Worm (Caenorhabditis elegans) whole organism, L4 larva: ENCODE data around the gene F43D2.6.

Experiments
- F26F4.8 ChIP-seq: fragments of 200-800 bp; sonication (Bioruptor generic); conservative IDR thresholded peaks from 2 replicates; pipeline ENCODE4 v1.3.6; 2022; ENCODE audit warnings: missing genetic modification characterization, missing compliant biosample characterization
- R02D3.7 ChIP-seq: fragments of 150-350 bp; sonication (generic microtip); optimal IDR thresholded peaks from 3 replicates; lab custom pipeline; 2014; ENCODE audit warnings: missing biosample characterization, missing genetic modification characterization
- T20F7.1 ChIP-seq: fragments of 200-800 bp; sonication (Bioruptor generic); optimal IDR thresholded peaks from 2 replicates; lab custom pipeline; 2018; ENCODE audit warnings: mild to moderate bottlenecking, missing genetic modification characterization, missing compliant biosample characterization
- Y48G9A.11 ChIP-seq: fragments of 200-800 bp; sonication (Bioruptor generic); IDR thresholded peaks from 2 replicates; pipeline ENCODE4 v1.3.6; 2022; ENCODE audit warnings: missing genetic modification reagents, missing genetic modification characterization, missing compliant biosample characterization
- aha-1 ChIP-seq: fragments of 150-350 bp; peaks from one replicate; lab custom pipeline; 2014; ENCODE audit warnings: missing biosample characterization, missing genetic modification characterization
- ceh-20 ChIP-seq: fragments of 200-800 bp; sonication (Bioruptor generic); IDR thresholded peaks from 2 replicates; pipeline ENCODE4 v1.3.6; 2022; ENCODE audit warnings: missing genetic modification reagents, missing genetic modification characterization, missing compliant biosample characterization
- ceh-28 ChIP-seq: fragments of 150-350 bp; optimal IDR thresholded peaks from 2 replicates; lab custom pipeline; 2014; ENCODE audit warnings: missing biosample characterization, missing genetic modification reagents, missing genetic modification characterization
- ces-1 ChIP-seq: fragments of 150-350 bp; sonication (generic microtip); optimal IDR thresholded peaks from 4 replicates; lab custom pipeline; 2014; ENCODE audit warnings: missing biosample characterization, missing genetic modification reagents, missing genetic modification characterization
- daf-12 ChIP-seq: fragments of 150-350 bp; optimal IDR thresholded peaks from 2 replicates; lab custom pipeline; 2014; ENCODE audit warnings: missing biosample characterization, missing genetic modification reagents, missing genetic modification characterization
- daf-16 ChIP-seq, 3 experiments: sonication (generic microtip); optimal IDR thresholded peaks; 2 replicates each; lab custom pipeline; 2016 to 2017; ENCODE audit warnings: missing genetic modification characterization in 3 of 3, missing genetic modification reagents in 3 of 3, mild to moderate bottlenecking in 2 of 3, missing compliant biosample characterization in 2 of 3, missing biosample characterization in 1 of 3, moderate library complexity in 1 of 3
- daf-19 ChIP-seq: fragments of 200-800 bp; sonication (Bioruptor generic); conservative IDR thresholded peaks from 2 replicates; pipeline ENCODE4 v1.3.6; 2022; ENCODE audit warnings: missing genetic modification characterization, missing compliant biosample characterization
- dmd-6 ChIP-seq: fragments of 200-800 bp; sonication (Bioruptor generic); IDR thresholded peaks from 2 replicates; pipeline ENCODE4 v1.3.6; 2022; ENCODE audit warnings: missing genetic modification reagents, missing genetic modification characterization, missing compliant biosample characterization
- fkh-10 ChIP-seq: fragments of 150-350 bp; optimal IDR thresholded peaks from 2 replicates; lab custom pipeline; 2014; ENCODE audit warnings: missing biosample characterization, missing genetic modification reagents, missing genetic modification characterization
- hif-1 ChIP-seq, 2 experiments: sonication (generic microtip); optimal IDR thresholded peaks; 2 replicates each; lab custom pipeline; 2016 to 2017; ENCODE audit warnings: missing compliant biosample characterization in 2 of 2, missing genetic modification characterization in 2 of 2, missing genetic modification reagents in 2 of 2, missing genotype in 2 of 2, mild to moderate bottlenecking in 1 of 2
- hlh-30 ChIP-seq: sonication (generic microtip); optimal IDR thresholded peaks from 2 replicates; lab custom pipeline; 2017; ENCODE audit warnings: antibody characterized with exemption, mild to moderate bottlenecking, missing genetic modification characterization, missing compliant biosample characterization; ENCODE audit not compliant: insufficient read depth
- lin-38 ChIP-seq: fragments of 200-800 bp; sonication (Bioruptor generic); IDR thresholded peaks from 2 replicates; pipeline ENCODE4 v1.3.6; 2022; ENCODE audit warnings: missing genetic modification reagents, missing genetic modification characterization, missing compliant biosample characterization
- madf-9 ChIP-seq: fragments of 200-800 bp; sonication (Bioruptor generic); conservative IDR thresholded peaks from 2 replicates; pipeline ENCODE4 v1.3.6; 2022; ENCODE audit warnings: missing genetic modification reagents, missing genetic modification characterization, missing compliant biosample characterization
- mdl-1 ChIP-seq, 2 experiments: fragments of 150-350 bp in 1 of 2; sonication (generic microtip) in 1 of 2; optimal IDR thresholded peaks; 2 replicates each; lab custom pipeline; 2014 to 2017; ENCODE audit warnings: missing biosample characterization in 2 of 2, missing genetic modification characterization in 2 of 2
- mep-1 ChIP-seq: fragments of 150-350 bp; sonication (generic microtip); optimal IDR thresholded peaks from 3 replicates; lab custom pipeline; 2014; ENCODE audit warnings: missing biosample characterization, missing genetic modification characterization
- mxl-3 ChIP-seq: fragments of 200-800 bp; sonication (Bioruptor generic); optimal IDR thresholded peaks from 2 replicates; lab custom pipeline; 2018; ENCODE audit warnings: mild to moderate bottlenecking, missing genetic modification characterization, missing compliant biosample characterization
- nhr-25 ChIP-seq: sonication (generic microtip); optimal IDR thresholded peaks from 2 replicates; lab custom pipeline; 2017; ENCODE audit warnings: missing genetic modification characterization, mild to moderate bottlenecking, missing compliant biosample characterization, antibody characterized with exemption, moderate library complexity, borderline replicate concordance; ENCODE audit not compliant: insufficient read depth
- nhr-28 ChIP-seq: fragments of 150-350 bp; optimal IDR thresholded peaks from 2 replicates; lab custom pipeline; 2014; ENCODE audit warnings: missing biosample characterization, missing genetic modification characterization
- nhr-41 ChIP-seq: fragments of 200-800 bp; sonication (Bioruptor generic); IDR thresholded peaks from 2 replicates; pipeline ENCODE4 v1.3.6; 2022; ENCODE audit warnings: missing genetic modification reagents, missing genetic modification characterization, missing compliant biosample characterization
- pqm-1 ChIP-seq: sonication (generic microtip); optimal IDR thresholded peaks from 2 replicates; lab custom pipeline; 2017; ENCODE audit warnings: missing biosample characterization, missing genetic modification characterization
- tag-97 ChIP-seq: fragments of 200-800 bp; sonication (Bioruptor generic); IDR thresholded peaks from 2 replicates; pipeline ENCODE4 v1.3.6; 2022; ENCODE audit warnings: missing genetic modification characterization, missing compliant biosample characterization
- unc-130 ChIP-seq: sonication (generic microtip); optimal IDR thresholded peaks from 2 replicates; lab custom pipeline; 2016; ENCODE audit warnings: missing genetic modification reagents, missing genetic modification characterization, missing compliant biosample characterization
- unc-62 ChIP-seq, 3 experiments: fragments of 150-350 bp in 1 of 3; sonication (generic microtip); optimal IDR thresholded peaks in 2 of 3; peaks in 1 of 3; 1 replicate in 1 of 3; 2 replicates in 2 of 3; lab custom pipeline; 2014 to 2017; ENCODE audit warnings: missing biosample characterization in 3 of 3, missing genetic modification characterization in 3 of 3, missing genetic modification reagents in 3 of 3, missing genotype in 1 of 3
- zfp-2 ChIP-seq: sonication (generic microtip); optimal IDR thresholded peaks from 2 replicates; lab custom pipeline; 2016; ENCODE audit warnings: mild to moderate bottlenecking, missing genetic modification characterization, missing compliant biosample characterization
- zip-11 ChIP-seq: fragments of 200-800 bp; sonication (Bioruptor generic); IDR thresholded peaks from 2 replicates; pipeline ENCODE4 v1.3.6; 2022; ENCODE audit warnings: missing genetic modification characterization, missing compliant biosample characterization

F43D2.6 gene

ce11 chrV:14633319-14633718, 1.7 kb downstream of the F43D2.6 start:
- TF ChIP-seq nhr-28 (tag; lab: Kevin White, UChicago) = peak; percentile 30
- peak in 1 of 2 experiments; percentile 60 for TF ChIP-seq unc-62 (GFP tag; optimal IDR thresholded peaks at IDR 0.05 in 1 of 2; lab: Kevin White, UChicago)
- TF ChIP-seq unc-62 (tag; optimal IDR thresholded peaks at IDR 0.05; lab: Kevin White, UChicago) = no peak
- no peak for TF ChIP-seq zfp-2 (tag; lab: Kevin White, UChicago)
- TF ChIP-seq mdl-1 (tag; optimal IDR thresholded peaks at IDR 0.05; lab: Kevin White, UChicago) = peak in 1 of 2 experiments; percentile 29
- TF ChIP-seq pqm-1 (tag; lab: Kevin White, UChicago) = no peak
- peak; percentile 43 for TF ChIP-seq hlh-30 (tag; lab: Kevin White, UChicago)
- TF ChIP-seq dmd-6 (GFP tag; lab: Robert Waterston, UW) = peak; percentile 17; the same call in 1 of the 2 replicates
- no peak for TF ChIP-seq nhr-25 (tag; lab: Kevin White, UChicago)
- no peak for TF ChIP-seq mep-1 (tag; lab: Kevin White, UChicago)
- peak; percentile 39 for TF ChIP-seq mxl-3

- no peak for TF ChIP-seq ceh-20 (GFP tag; lab: Robert Waterston, UW)
- no peak for TF ChIP-seq daf-16 (GFP tag; optimal IDR thresholded peaks at IDR 0.05; lab: Kevin White, UChicago)
- no peak for TF ChIP-seq daf-16 (tag; optimal IDR thresholded peaks at IDR 0.05; lab: Kevin White, UChicago)
Measured at ce11 chrV:14631588-14631987, 3.4 kb downstream of the F43D2.6 start, which contains the start of gene F43D2.3. Gene F43D2.3 (plus strand): TSS chrV:14631888.

ce11 chrV:14625662-14626061, 9.3 kb downstream of the F43D2.6 start:
- peak; percentile 50; the same call in 1 of the 2 replicates for TF ChIP-seq ceh-20 (GFP tag; lab: Robert Waterston, UW)
- no peak for TF ChIP-seq zip-11 (GFP tag; lab: Robert Waterston, UW)
- TF ChIP-seq daf-16 (GFP tag; optimal IDR thresholded peaks at IDR 0.05; lab: Kevin White, UChicago) = no peak
- TF ChIP-seq daf-16 (tag; optimal IDR thresholded peaks at IDR 0.05; lab: Kevin White, UChicago) = no peak
- TF ChIP-seq unc-62 (GFP tag; optimal IDR thresholded peaks at IDR 0.05 in 1 of 2; lab: Kevin White, UChicago) = peak in 1 of 2 experiments; percentile 60
- TF ChIP-seq unc-62 (tag; optimal IDR thresholded peaks at IDR 0.05; lab: Kevin White, UChicago) = no peak
- no peak for TF ChIP-seq ceh-28 (tag; lab: Kevin White, UChicago)

DNA sequence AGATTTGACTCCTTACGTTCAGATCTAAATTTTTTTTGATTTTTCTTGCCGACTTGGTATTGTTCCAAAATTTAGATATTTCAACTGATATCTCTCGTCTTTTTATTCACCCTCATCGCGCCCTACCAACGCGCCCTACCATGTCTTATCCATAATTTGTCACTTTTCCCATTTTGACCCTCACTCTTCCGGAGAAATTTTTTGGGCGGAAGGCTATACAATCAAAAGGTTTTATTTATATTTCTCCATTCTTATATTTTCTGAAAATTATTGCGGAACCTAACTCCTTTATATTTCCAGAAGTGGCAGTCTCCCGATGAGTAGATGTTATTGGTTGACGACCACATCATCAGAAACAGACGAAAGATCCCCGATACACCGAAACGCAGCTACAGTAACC, 14.1 kb downstream of the F43D2.6 start, which contains the start of gene hot-1:
TSS of gene hot-1 (plus strand) at position 301 of the 400 bp plus-strand sequence.
- no peak for TF ChIP-seq lin-38
- TF ChIP-seq madf-9 (GFP tag; lab: Robert Waterston, UW) = no peak
- TF ChIP-seq daf-19 (GFP tag; lab: Robert Waterston, UW) = no peak
- TF ChIP-seq Y48G9A.11 (GFP tag; lab: Robert Waterston, UW) = no peak
- no peak for TF ChIP-seq R02D3.7 (tag; lab: Kevin White, UChicago)
- no peak for TF ChIP-seq daf-16 (GFP tag; optimal IDR thresholded peaks at IDR 0.05; lab: Kevin White, UChicago)
- no peak for TF ChIP-seq daf-16 (tag; optimal IDR thresholded peaks at IDR 0.05; lab: Kevin White, UChicago)

DNA sequence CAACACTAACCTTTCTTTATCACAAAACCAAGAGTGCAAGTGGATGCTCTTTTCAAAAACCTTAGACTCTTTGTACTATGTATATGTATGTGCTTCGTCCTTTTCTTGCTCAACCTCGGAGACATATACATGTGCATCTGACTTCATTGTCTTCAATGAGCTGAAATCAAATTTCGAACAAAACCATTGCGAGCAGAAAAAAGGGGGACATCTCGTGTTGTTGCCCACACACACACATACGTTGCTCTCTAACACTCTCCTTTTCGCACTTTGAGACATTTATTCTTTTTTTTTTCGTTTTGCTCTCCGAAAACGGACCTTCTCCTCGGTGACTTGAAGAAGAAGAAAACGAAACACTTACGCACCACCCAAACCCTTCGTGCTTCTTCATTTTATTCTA, 14.7 kb downstream of the F43D2.6 start:
- TF ChIP-seq F26F4.8 (GFP tag; lab: Robert Waterston, UW) (no peak), daf-12 (tag; lab: Kevin White, UChicago) (no peak), ces-1 (GFP tag; lab: Kevin White, UChicago) (peak; percentile 54), fkh-10 (peak; percentile 82), aha-1 (tag; lab: Kevin White, UChicago) (peak; percentile 3), unc-130 (no peak), nhr-41 (GFP tag; lab: Robert Waterston, UW) (no peak), unc-62 (GFP tag; optimal IDR thresholded peaks at IDR 0.05 in 1 of 2; lab: Kevin White, UChicago) (peak in 1 of 2 experiments; percentile 22), unc-62 (tag; optimal IDR thresholded peaks at IDR 0.05; lab: Kevin White, UChicago) (no peak), nhr-25 (tag; lab: Kevin White, UChicago) (no peak), tag-97 (GFP tag; lab: Robert Waterston, UW) (no peak), T20F7.1 (GFP tag; lab: Kevin White, UChicago) (no peak), hif-1 (tag; optimal IDR thresholded peaks at IDR 0.05; lab: Kevin White, UChicago) (no peak)
- TF ChIP-seq, all 104 proteins: peak for 4
